In genomic region chr2L:4953086-4953570, dm6 we compare ENCODE assay signal across 3 fruit fly cellular contexts.
TF ChIP-seq lines count a peak whose summit lies in the region.

TSS of gene Jon25Bii (minus strand) at chr2L:4953136.

- no peak for TF ChIP-seq CTCF in whole organism, embryonic (GFP tag; optimal IDR thresholded peaks at IDR 0.05; lab: Kevin White, UChicago)

TF ChIP-seq in whole organism, adult, 20 proteins besides CTCF, POLR2A, EP300 and RAD21:
- no peak for TF ChIP-seq CG5204 (GFP tag; optimal IDR thresholded peaks at IDR 0.05; lab: Kevin White, UChicago)
- no peak for TF ChIP-seq CG12768 (GFP tag; optimal IDR thresholded peaks at IDR 0.05; lab: Kevin White, UChicago)
- peak; percentile 93 for TF ChIP-seq cic (GFP tag; optimal IDR thresholded peaks at IDR 0.05; lab: Kevin White, UChicago)
- TF ChIP-seq cnc (optimal IDR thresholded peaks at IDR 0.05; lab: Kevin White, UChicago) = no peak
- TF ChIP-seq toe (GFP tag; optimal IDR thresholded peaks at IDR 0.05; lab: Kevin White, UChicago) = no peak
- TF ChIP-seq ovo (GFP tag; optimal IDR thresholded peaks at IDR 0.05; lab: Kevin White, UChicago) = no peak
- no peak for TF ChIP-seq Hr96 (GFP tag; optimal IDR thresholded peaks at IDR 0.05; lab: Kevin White, UChicago)
- TF ChIP-seq tj (GFP tag; optimal IDR thresholded peaks at IDR 0.05; lab: Kevin White, UChicago) = no peak

TF ChIP-seq in whole organism, embryonic, 481 proteins besides CTCF, POLR2A, EP300 and RAD21 (continues in another document):
- TF ChIP-seq grn (GFP tag; optimal IDR thresholded peaks at IDR 0.05; lab: Kevin White, UChicago) = peak; percentile 84
- no peak for TF ChIP-seq ara (GFP tag; IDR thresholded peaks at IDR 0.05; lab: Robert Waterston, UW)
- no peak for TF ChIP-seq Nf-YA (GFP tag; IDR thresholded peaks at IDR 0.05; lab: Robert Waterston, UW)
- no peak for TF ChIP-seq CG2120 (GFP tag; optimal IDR thresholded peaks at IDR 0.05; lab: Kevin White, UChicago)
- no peak for TF ChIP-seq CG13624 (GFP tag; optimal IDR thresholded peaks at IDR 0.05; lab: Kevin White, UChicago)
- TF ChIP-seq D (optimal IDR thresholded peaks at IDR 0.05; lab: Kevin White, UChicago) = no peak
- no peak for TF ChIP-seq D (GFP tag; optimal IDR thresholded peaks at IDR 0.05; lab: Kevin White, UChicago)
- TF ChIP-seq Optix (GFP tag; IDR thresholded peaks at IDR 0.05; lab: Robert Waterston, UW) = no peak
- no peak for TF ChIP-seq NFAT (GFP tag; IDR thresholded peaks at IDR 0.05; lab: Robert Waterston, UW)
- TF ChIP-seq Stat92E (GFP tag; optimal IDR thresholded peaks at IDR 0.05; lab: Kevin White, UChicago) = no peak
- no peak for TF ChIP-seq Side (GFP tag; optimal IDR thresholded peaks at IDR 0.05; lab: Kevin White, UChicago)
- TF ChIP-seq pum (GFP tag; optimal IDR thresholded peaks at IDR 0.05; lab: Kevin White, UChicago) = no peak
- TF ChIP-seq C15 (GFP tag; IDR thresholded peaks at IDR 0.05; lab: Robert Waterston, UW) = no peak
- no peak for TF ChIP-seq CG30020 (tag; optimal IDR thresholded peaks at IDR 0.05; lab: Kevin White, UChicago)
- TF ChIP-seq Gsc (GFP tag; IDR thresholded peaks at IDR 0.05; lab: Robert Waterston, UW) = no peak
- no peak for TF ChIP-seq HLH4C (GFP tag; IDR thresholded peaks at IDR 0.05; lab: Robert Waterston, UW; ENCODE audit: partially characterized antibody)
- no peak for TF ChIP-seq eyg (GFP tag; optimal IDR thresholded peaks at IDR 0.05; lab: Kevin White, UChicago)
- TF ChIP-seq sob (GFP tag; IDR thresholded peaks at IDR 0.05; lab: Robert Waterston, UW) = no peak
- no peak for TF ChIP-seq Mad (GFP tag; optimal IDR thresholded peaks at IDR 0.05; lab: Kevin White, UChicago)
- no peak for TF ChIP-seq CG7839 (tag; optimal IDR thresholded peaks at IDR 0.05; lab: Kevin White, UChicago)
- TF ChIP-seq sug (tag; optimal IDR thresholded peaks at IDR 0.05; lab: Kevin White, UChicago) = peak; percentile 70
- no peak for TF ChIP-seq CG11085 (GFP tag; IDR thresholded peaks at IDR 0.05; lab: Robert Waterston, UW)
- no peak for TF ChIP-seq phol (tag; optimal IDR thresholded peaks at IDR 0.05; lab: Kevin White, UChicago)
- no peak for TF ChIP-seq ttk (GFP tag; IDR thresholded peaks at IDR 0.05; lab: Robert Waterston, UW)
- no peak for TF ChIP-seq CG3163 (GFP tag; optimal IDR thresholded peaks at IDR 0.05; lab: Kevin White, UChicago)
- TF ChIP-seq CG1024 (GFP tag; IDR thresholded peaks at IDR 0.05; lab: Robert Waterston, UW) = no peak
- no peak for TF ChIP-seq crc (GFP tag; optimal IDR thresholded peaks at IDR 0.05; lab: Kevin White, UChicago)
- no peak for TF ChIP-seq zen (tag; optimal IDR thresholded peaks at IDR 0.05; lab: Kevin White, UChicago)
- peak; percentile 37; the same call in 1 of the 2 replicates for TF ChIP-seq GATAe (GFP tag; conservative IDR thresholded peaks at IDR 0.05; lab: Robert Waterston, UW)
- peak; percentile 77 for TF ChIP-seq Hey (tag; optimal IDR thresholded peaks at IDR 0.05; lab: Kevin White, UChicago)
- TF ChIP-seq D19B (GFP tag; optimal IDR thresholded peaks at IDR 0.05; lab: Kevin White, UChicago) = peak; percentile 41
- no peak for TF ChIP-seq her (GFP tag; optimal IDR thresholded peaks at IDR 0.05; lab: Kevin White, UChicago)
- TF ChIP-seq Doc3 (GFP tag; IDR thresholded peaks at IDR 0.05; lab: Robert Waterston, UW; ENCODE audit: partially characterized antibody) = no peak
- TF ChIP-seq CG30403 (GFP tag; optimal IDR thresholded peaks at IDR 0.05; lab: Kevin White, UChicago) = no peak
- no peak for TF ChIP-seq Camta (GFP tag; optimal IDR thresholded peaks at IDR 0.05; lab: Kevin White, UChicago)
- no peak for TF ChIP-seq Taf1 (GFP tag; IDR thresholded peaks at IDR 0.05; lab: Robert Waterston, UW)
- no peak for TF ChIP-seq CG17361 (GFP tag; IDR thresholded peaks at IDR 0.05; lab: Robert Waterston, UW)
- TF ChIP-seq CG11093 (GFP tag; IDR thresholded peaks at IDR 0.05; lab: Robert Waterston, UW) = no peak
- no peak for TF ChIP-seq Awh (GFP tag; IDR thresholded peaks at IDR 0.05; lab: Robert Waterston, UW)
- no peak for TF ChIP-seq YL-1 (GFP tag; optimal IDR thresholded peaks at IDR 0.05; lab: Kevin White, UChicago)
- peak; percentile 8; the same call in 1 of the 3 replicates for TF ChIP-seq CG6175 (GFP tag; IDR thresholded peaks at IDR 0.05; lab: Robert Waterston, UW)
- TF ChIP-seq CG33557 (GFP tag; optimal IDR thresholded peaks at IDR 0.05; lab: Kevin White, UChicago) = no peak
- no peak for TF ChIP-seq fru (optimal IDR thresholded peaks at IDR 0.05; lab: Kevin White, UChicago)
- TF ChIP-seq CG3847 (GFP tag; IDR thresholded peaks at IDR 0.05; lab: Robert Waterston, UW) = no peak
- no peak for TF ChIP-seq Lim3 (GFP tag; IDR thresholded peaks at IDR 0.05; lab: Robert Waterston, UW)

TF ChIP-seq in whole organism, wandering third instar larva, 38 proteins besides CTCF, POLR2A, EP300 and RAD21:
- TF ChIP-seq h (GFP tag; optimal IDR thresholded peaks at IDR 0.05; lab: Kevin White, UChicago) = peak; percentile 60
- no peak for TF ChIP-seq OdsH (GFP tag; optimal IDR thresholded peaks at IDR 0.05; lab: Kevin White, UChicago)
